Worm (Caenorhabditis elegans) whole organism, midembryonic: ENCODE results near the gene F46B6.5.

Source experiments
- cog-1 ChIP-seq: sonication (generic microtip); optimal IDR thresholded peaks from 2 replicates; lab custom pipeline; 2016; ENCODE audit warnings: missing genetic modification characterization, missing compliant biosample characterization
- flt-1 ChIP-seq: fragments of 200-800 bp; sonication (Bioruptor generic); IDR thresholded peaks from 2 replicates; pipeline ENCODE4 v1.3.6; 2022; ENCODE audit warnings: missing genetic modification characterization, missing compliant biosample characterization
- klf-2 ChIP-seq: fragments of 200-800 bp; sonication (Bioruptor generic); conservative IDR thresholded peaks from 2 replicates; pipeline ENCODE4 v1.3.6; 2022; ENCODE audit warnings: missing genetic modification reagents, missing genetic modification characterization, missing compliant biosample characterization
- med-1 ChIP-seq: sonication (generic microtip); optimal IDR thresholded peaks from 2 replicates; lab custom pipeline; 2017; ENCODE audit warnings: missing genetic modification characterization, mild to moderate bottlenecking, missing compliant biosample characterization, antibody characterized with exemption, missing genetic modification reagents; ENCODE audit not compliant: insufficient read depth
- ztf-23 ChIP-seq: fragments of 200-800 bp; sonication (Bioruptor generic); IDR thresholded peaks from 2 replicates; pipeline ENCODE4 v1.3.6; 2022; ENCODE audit warnings: missing genetic modification reagents, missing genetic modification characterization, missing compliant biosample characterization
- ztf-29 ChIP-seq: fragments of 200-800 bp; sonication (Bioruptor generic); IDR thresholded peaks from 2 replicates; pipeline ENCODE4 v1.3.6; 2022; ENCODE audit warnings: missing genetic modification reagents, missing genetic modification characterization, missing compliant biosample characterization

- TF ChIP-seq cog-1 (tag; lab: Kevin White, UChicago) (no peak), klf-2 (no peak), flt-1 (no peak), ztf-23 (GFP tag; lab: Robert Waterston, UW) (no peak), med-1 (GFP tag; lab: Kevin White, UChicago) (no peak), ztf-29 (GFP tag; lab: Robert Waterston, UW) (no peak)
Measured at ce11 chrV:9779418-9779817, 3.5 kb downstream of the F46B6.5 start, which contains the start of gene F46B6.4.
